Fruit fly (Drosophila melanogaster) S2 (cell line): ENCODE data around the gene PAN3.

Source experiments
- CG8478 ChIP-seq: fragments of >200 bp; optimal IDR thresholded peaks from 2 replicates; lab custom pipeline; 2018
- CTCF ChIP-seq, 2 experiments: fragments of >200 bp; optimal IDR thresholded peaks; 2 replicates each; lab custom pipeline; 2018

DNA sequence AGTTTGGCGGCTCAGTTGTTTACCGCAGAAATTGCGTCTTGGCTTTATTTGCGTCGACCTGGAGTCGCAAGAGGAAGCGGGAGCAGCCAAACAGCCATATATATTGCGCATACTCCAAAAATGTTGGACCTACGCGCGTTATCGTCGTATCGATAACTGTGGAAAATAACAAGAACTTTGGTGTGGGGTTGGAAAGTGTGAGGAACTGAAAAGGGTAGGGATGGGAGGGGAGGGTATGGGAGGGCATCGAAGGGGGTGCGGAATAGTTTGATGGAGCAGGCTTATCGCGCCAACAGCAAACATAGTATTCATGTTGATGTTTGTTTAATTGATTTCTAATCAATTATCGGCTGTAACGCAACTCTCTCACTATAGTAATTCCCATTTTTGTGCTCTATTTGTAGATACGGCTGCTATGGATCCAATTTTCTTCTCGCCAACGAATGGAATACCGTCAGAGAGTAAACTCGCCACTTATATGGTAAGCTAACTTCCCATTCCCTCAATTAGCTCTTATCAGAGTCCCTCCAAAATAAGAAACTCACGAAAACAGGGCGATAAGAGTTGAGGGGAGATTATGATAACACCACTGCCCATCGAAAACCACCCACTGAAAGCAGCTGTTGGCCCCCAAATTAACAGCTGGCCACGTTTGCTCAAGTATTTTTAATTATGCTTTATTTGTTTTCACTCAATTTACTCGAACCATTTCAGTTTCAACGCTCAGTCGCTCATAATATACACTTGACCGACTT lies 12.6 kb downstream of the PAN3 start:
- TF ChIP-seq CTCF (optimal IDR thresholded peaks at IDR 0.05; lab: Kevin White, UChicago) (no peak), CG8478 (lab: Kevin White, UChicago) (no peak)
